Fruit fly (Drosophila melanogaster) whole organism, embryonic: ENCODE results near the gene CG32202.

Experiments used
- Bgb ChIP-seq: fragments of 200-800 bp; sonication (Bioruptor generic); IDR thresholded peaks from 2 replicates; pipeline ENCODE4 v1.3.6; 2022; ENCODE audit warnings: missing biosample characterization, missing genetic modification characterization; ENCODE audit not compliant: partially characterized antibody
- C15 ChIP-seq: fragments of 200-800 bp; sonication (Bioruptor generic); IDR thresholded peaks from 3 replicates; pipeline ENCODE4 v1.3.6; 2022; ENCODE audit warnings: missing biosample characterization, missing genetic modification characterization
- CG10462 ChIP-seq: fragments of 200-800 bp; sonication (Bioruptor generic); optimal IDR thresholded peaks from 2 replicates; lab custom pipeline; 2016; ENCODE audit warnings: missing biosample characterization, missing genetic modification characterization
- CG15601 ChIP-seq: fragments of 200-800 bp; sonication (Bioruptor generic); optimal IDR thresholded peaks from 3 replicates; lab custom pipeline; 2019; ENCODE audit warnings: missing biosample characterization, mild to moderate bottlenecking, missing genetic modification characterization, moderate library complexity
- CG17612 ChIP-seq: fragments of 200-800 bp; sonication (Bioruptor generic); IDR thresholded peaks from 2 replicates; pipeline ENCODE4 v1.3.6; 2022; ENCODE audit warnings: missing biosample characterization, missing genetic modification characterization
- CG17829 ChIP-seq: fragments of 200-800 bp; optimal IDR thresholded peaks from 2 replicates; lab custom pipeline; 2019; ENCODE audit warnings: missing biosample characterization, mild to moderate bottlenecking, missing genetic modification characterization, moderate library complexity
- CG2116 ChIP-seq: fragments of 200-800 bp; sonication (Bioruptor generic); optimal IDR thresholded peaks from 3 replicates; lab custom pipeline; 2018; ENCODE audit warnings: missing biosample characterization, mild to moderate bottlenecking, missing genetic modification characterization
- CG34422 ChIP-seq: fragments of 200-800 bp; sonication (Bioruptor generic); IDR thresholded peaks from 3 replicates; pipeline ENCODE4 v1.3.6; 2022; ENCODE audit warnings: missing biosample characterization, missing genetic modification characterization
- CG3995 ChIP-seq: fragments of 200-800 bp; sonication (Bioruptor generic); optimal IDR thresholded peaks from 3 replicates; lab custom pipeline; 2016; ENCODE audit warnings: missing biosample characterization, missing genetic modification characterization
- CG4820 ChIP-seq: fragments of 200-800 bp; sonication (Bioruptor generic); optimal IDR thresholded peaks from 3 replicates; lab custom pipeline; 2016; ENCODE audit warnings: missing biosample characterization, missing genetic modification characterization
- CG5953 ChIP-seq: fragments of 200-800 bp; sonication (Bioruptor generic); IDR thresholded peaks from 2 replicates; pipeline ENCODE4 v1.3.6; 2022; ENCODE audit warnings: missing biosample characterization, missing genetic modification characterization
- CG6175 ChIP-seq: fragments of 200-800 bp; sonication (Bioruptor generic); IDR thresholded peaks from 3 replicates; pipeline ENCODE4 v1.3.6; 2022; ENCODE audit warnings: missing biosample characterization, missing genetic modification characterization
- CG8924 ChIP-seq: fragments of 200-800 bp; optimal IDR thresholded peaks from 3 replicates; lab custom pipeline; 2019; ENCODE audit warnings: missing biosample characterization, mild to moderate bottlenecking, missing genetic modification characterization, moderate library complexity
- CG9797 ChIP-seq: fragments of 200-800 bp; sonication (Bioruptor generic); optimal IDR thresholded peaks from 3 replicates; lab custom pipeline; 2018; ENCODE audit warnings: missing biosample characterization, mild to moderate bottlenecking, missing genetic modification characterization
- Chrac-16 ChIP-seq: fragments of 200-800 bp; sonication (Bioruptor generic); optimal IDR thresholded peaks from 3 replicates; lab custom pipeline; 2016; ENCODE audit warnings: missing biosample characterization, missing genetic modification characterization
- Dek ChIP-seq: fragments of 200-800 bp; sonication (Bioruptor generic); optimal IDR thresholded peaks from 3 replicates; lab custom pipeline; 2019; ENCODE audit warnings: missing biosample characterization, mild to moderate bottlenecking, missing genetic modification characterization, moderate library complexity
- Ets97D ChIP-seq: fragments of 200-800 bp; sonication (Bioruptor generic); optimal IDR thresholded peaks from 3 replicates; lab custom pipeline; 2016; ENCODE audit warnings: missing biosample characterization, missing genetic modification characterization
- GATAe ChIP-seq: fragments of 200-800 bp; sonication (Bioruptor generic); conservative IDR thresholded peaks from 2 replicates; pipeline ENCODE4 v1.3.6; 2022; ENCODE audit warnings: missing biosample characterization, missing genetic modification characterization
- HHEX ChIP-seq: fragments of 200-800 bp; sonication (Bioruptor generic); optimal IDR thresholded peaks from 3 replicates; lab custom pipeline; 2017; ENCODE audit warnings: missing biosample characterization, mild to moderate bottlenecking, missing genetic modification characterization, missing genetic modification reagents
- HLHmδ ChIP-seq: fragments of 200-800 bp; sonication (Bioruptor generic); optimal IDR thresholded peaks from 2 replicates; lab custom pipeline; 2018; ENCODE audit warnings: missing biosample characterization, mild to moderate bottlenecking, missing genetic modification characterization, moderate library complexity
- Jarid2 ChIP-seq: fragments of 200-800 bp; sonication (Bioruptor generic); optimal IDR thresholded peaks from 3 replicates; lab custom pipeline; 2017; ENCODE audit warnings: mild to moderate bottlenecking, missing biosample characterization, missing genetic modification reagents, missing genetic modification characterization
- MESR4 ChIP-seq: fragments of 200-800 bp; sonication (Bioruptor generic); optimal IDR thresholded peaks from 2 replicates; lab custom pipeline; 2018; ENCODE audit warnings: missing biosample characterization, mild to moderate bottlenecking, missing genetic modification characterization, moderate library complexity
- Med ChIP-seq: fragments of 200-800 bp; sonication (Bioruptor generic); peaks from one replicate; lab custom pipeline; 2016; ENCODE audit warnings: missing biosample characterization, missing genetic modification characterization, mild to moderate bottlenecking, inconsistent platforms, moderate library complexity
- Mes4 ChIP-seq: fragments of 200-800 bp; sonication (Bioruptor generic); optimal IDR thresholded peaks from 2 replicates; lab custom pipeline; 2016; ENCODE audit warnings: missing biosample characterization, missing genetic modification characterization
- Myb ChIP-seq: fragments of 200-800 bp; sonication (Bioruptor generic); optimal IDR thresholded peaks from 2 replicates; lab custom pipeline; 2016; ENCODE audit warnings: missing biosample characterization, missing genetic modification characterization
- NC2β ChIP-seq: fragments of 200-800 bp; sonication (Bioruptor generic); optimal IDR thresholded peaks from 2 replicates; lab custom pipeline; 2016; ENCODE audit warnings: missing biosample characterization, missing genetic modification characterization
- Rx ChIP-seq: fragments of 200-800 bp; sonication (Bioruptor generic); IDR thresholded peaks from 2 replicates; pipeline ENCODE4 v1.3.6; 2022; ENCODE audit warnings: missing biosample characterization, missing genetic modification characterization
- Sry-δ ChIP-seq: fragments of 200-800 bp; sonication (Bioruptor generic); optimal IDR thresholded peaks from 2 replicates; lab custom pipeline; 2016; ENCODE audit warnings: missing biosample characterization, missing genetic modification characterization
- Stat92E ChIP-seq, 3 experiments: fragments of >200 bp in 2 of 3; fragments of 200-800 bp in 1 of 3; sonication (Bioruptor generic) in 1 of 3; optimal IDR thresholded peaks; 2 replicates each; lab custom pipeline; 2017 to 2019; ENCODE audit warnings: missing biosample characterization in 3 of 3, missing genetic modification characterization in 3 of 3, mild to moderate bottlenecking in 1 of 3, moderate library complexity in 1 of 3
- Xbp1 ChIP-seq: fragments of 200-800 bp; sonication (Bioruptor generic); optimal IDR thresholded peaks from 3 replicates; lab custom pipeline; 2016; ENCODE audit warnings: missing biosample characterization, mild to moderate bottlenecking, missing genetic modification characterization
- caup ChIP-seq: fragments of 200-800 bp; sonication (Bioruptor generic); optimal IDR thresholded peaks from 3 replicates; lab custom pipeline; 2017; ENCODE audit warnings: missing biosample characterization, mild to moderate bottlenecking, missing genetic modification characterization, moderate library complexity; ENCODE audit not compliant: severe bottlenecking
- chinmo ChIP-seq: fragments of 200-800 bp; sonication (Bioruptor generic); IDR thresholded peaks from 4 replicates; pipeline ENCODE4 v1.3.6; 2022; ENCODE audit warnings: missing biosample characterization, missing genetic modification characterization; ENCODE audit not compliant: partially characterized antibody
- chn ChIP-seq: fragments of 200-800 bp; sonication (Bioruptor generic); optimal IDR thresholded peaks from 2 replicates; lab custom pipeline; 2016; ENCODE audit warnings: missing biosample characterization, missing genetic modification characterization
- ems ChIP-seq: fragments of 200-800 bp; sonication (Bioruptor generic); optimal IDR thresholded peaks from 3 replicates; lab custom pipeline; 2016; ENCODE audit warnings: missing biosample characterization, missing genetic modification characterization
- eve ChIP-seq, 2 experiments: fragments of >200 bp; optimal IDR thresholded peaks; 2 replicates each; lab custom pipeline; 2017; ENCODE audit warnings: missing biosample characterization in 2 of 2, missing genetic modification characterization in 2 of 2
- ftz-f1 ChIP-seq: fragments of 200-800 bp; sonication (Bioruptor generic); optimal IDR thresholded peaks from 2 replicates; lab custom pipeline; 2016; ENCODE audit warnings: missing biosample characterization, missing genetic modification characterization
- hb ChIP-seq: fragments of 200-800 bp; sonication (Bioruptor generic); IDR thresholded peaks from 3 replicates; pipeline ENCODE4 v1.3.6; 2022; ENCODE audit warnings: missing biosample characterization, missing genetic modification characterization; ENCODE audit not compliant: partially characterized antibody
- oc ChIP-seq: fragments of 200-800 bp; sonication (Bioruptor generic); optimal IDR thresholded peaks from 2 replicates; lab custom pipeline; 2018; ENCODE audit warnings: missing biosample characterization, mild to moderate bottlenecking, missing genetic modification characterization, moderate library complexity
- pho ChIP-seq: fragments of 200-800 bp; sonication (Bioruptor generic); optimal IDR thresholded peaks from 2 replicates; lab custom pipeline; 2016; ENCODE audit warnings: missing biosample characterization, missing genetic modification characterization
- sima ChIP-seq: fragments of 200-800 bp; sonication (Bioruptor generic); optimal IDR thresholded peaks from 2 replicates; lab custom pipeline; 2016; ENCODE audit warnings: missing biosample characterization, missing genetic modification characterization
- slp2 ChIP-seq: fragments of 200-800 bp; sonication (Bioruptor generic); optimal IDR thresholded peaks from 2 replicates; lab custom pipeline; 2016; ENCODE audit warnings: missing biosample characterization, missing genetic modification characterization
- ssp ChIP-seq: fragments of 200-800 bp; sonication (Bioruptor generic); IDR thresholded peaks from 2 replicates; pipeline ENCODE4 v1.3.6; 2022; ENCODE audit warnings: missing biosample characterization, missing genetic modification characterization
- tgo ChIP-seq: fragments of 200-800 bp; sonication (Bioruptor generic); IDR thresholded peaks from 3 replicates; pipeline ENCODE4 v1.3.6; 2022; ENCODE audit warnings: missing biosample characterization, missing genetic modification characterization
- trem ChIP-seq: fragments of 200-800 bp; optimal IDR thresholded peaks from 3 replicates; lab custom pipeline; 2019; ENCODE audit warnings: missing biosample characterization, mild to moderate bottlenecking, missing genetic modification characterization, moderate library complexity
- wdn ChIP-seq: fragments of 200-800 bp; sonication (Bioruptor generic); IDR thresholded peaks from 2 replicates; pipeline ENCODE4 v1.3.6; 2022; ENCODE audit warnings: missing biosample characterization, missing genetic modification characterization
- z ChIP-seq: fragments of 200-800 bp; sonication (Bioruptor generic); IDR thresholded peaks from 3 replicates; pipeline ENCODE4 v1.3.6; 2022; ENCODE audit warnings: missing biosample characterization, missing genetic modification characterization
- zen ChIP-seq: fragments of 200-800 bp; sonication (Bioruptor generic); optimal IDR thresholded peaks from 3 replicates; lab custom pipeline; 2018; ENCODE audit warnings: missing biosample characterization, mild to moderate bottlenecking, missing genetic modification characterization, moderate library complexity

CG32202 gene

dm6 chr3L:18667115-18667514, 14.9 kb upstream of the CG32202 start, which contains the start of gene CG42495 (continued):
- TF ChIP-seq GATAe (GFP tag; lab: Robert Waterston, UW): no peak
- TF ChIP-seq CG5953: no peak
- no peak for TF ChIP-seq HHEX (GFP tag; lab: Kevin White, UChicago)
- TF ChIP-seq Stat92E (GFP tag; optimal IDR thresholded peaks at IDR 0.05; lab: Kevin White, UChicago): no peak
- TF ChIP-seq ssp: no peak
- no peak for TF ChIP-seq caup (GFP tag; lab: Kevin White, UChicago)
- TF ChIP-seq z: no peak
- no peak for TF ChIP-seq hb (GFP tag; lab: Robert Waterston, UW)
- TF ChIP-seq CG6175 (GFP tag; lab: Robert Waterston, UW): no peak
- TF ChIP-seq slp2 (GFP tag; lab: Kevin White, UChicago): no peak
- peak; percentile 99 for TF ChIP-seq trem (tag; lab: Kevin White, UChicago)
- TF ChIP-seq eve (GFP tag; optimal IDR thresholded peaks at IDR 0.05; lab: Kevin White, UChicago): no peak
- TF ChIP-seq CG10462 (GFP tag; lab: Kevin White, UChicago): no peak
- TF ChIP-seq Myb (GFP tag; lab: Kevin White, UChicago): peak; percentile 41
- TF ChIP-seq CG3995 (GFP tag; lab: Kevin White, UChicago): no peak
- TF ChIP-seq Dek (tag; lab: Kevin White, UChicago): no peak
- TF ChIP-seq C15 (GFP tag; lab: Robert Waterston, UW): no peak
- no peak for TF ChIP-seq chn
- TF ChIP-seq wdn (GFP tag; lab: Robert Waterston, UW): no peak
- peak; percentile 11 for TF ChIP-seq MESR4 (GFP tag; lab: Kevin White, UChicago)
- peak; percentile 25 for TF ChIP-seq Ets97D (GFP tag; lab: Kevin White, UChicago)
- TF ChIP-seq NC2β: no peak
- TF ChIP-seq oc: no peak
- TF ChIP-seq CG4820: no peak
- TF ChIP-seq HLHmδ (GFP tag; lab: Kevin White, UChicago): no peak
- no peak for TF ChIP-seq CG8924
- TF ChIP-seq Rx (GFP tag; lab: Robert Waterston, UW): no peak
- no peak for TF ChIP-seq tgo (GFP tag; lab: Robert Waterston, UW)
- TF ChIP-seq Med (GFP tag; lab: Kevin White, UChicago): peak; percentile 66
- no peak for TF ChIP-seq ems
- TF ChIP-seq Chrac-16 (GFP tag; lab: Kevin White, UChicago): no peak
- TF ChIP-seq Xbp1 (GFP tag; lab: Kevin White, UChicago): peak; percentile 3
- TF ChIP-seq CG17612 (GFP tag; lab: Robert Waterston, UW): no peak
- peak; percentile 24 for TF ChIP-seq Sry-δ (GFP tag; lab: Kevin White, UChicago)
- TF ChIP-seq Jarid2 (GFP tag; lab: Kevin White, UChicago): no peak
- TF ChIP-seq pho (GFP tag; lab: Kevin White, UChicago): no peak
- no peak for TF ChIP-seq Mes4 (GFP tag; lab: Kevin White, UChicago)
- TF ChIP-seq ftz-f1 (GFP tag; lab: Kevin White, UChicago): no peak
- no peak for TF ChIP-seq sima (GFP tag; lab: Kevin White, UChicago)
- peak; percentile 35; the same call in 1 of the 2 replicates for TF ChIP-seq Bgb (GFP tag; lab: Robert Waterston, UW)
- TF ChIP-seq CG17829 (tag; lab: Kevin White, UChicago): peak; percentile 10
- peak; percentile 28 for TF ChIP-seq CG2116
- no peak for TF ChIP-seq CG15601 (tag; lab: Kevin White, UChicago)
- TF ChIP-seq zen: no peak
- TF ChIP-seq chinmo (GFP tag; lab: Robert Waterston, UW): no peak
- peak; percentile 13; the same call in 1 of the 3 replicates for TF ChIP-seq CG34422 (GFP tag; lab: Robert Waterston, UW)
- peak; percentile 7 for TF ChIP-seq CG9797
